Worm (Caenorhabditis elegans) whole organism, L2 larva: ENCODE results near the gene trpp-9.

Experiments used
- lin-39 ChIP-seq: fragments of 150-350 bp; optimal IDR thresholded peaks from 2 replicates; lab custom pipeline; 2014; ENCODE audit warnings: missing biosample characterization, missing genetic modification reagents, missing genetic modification characterization
- skn-1 ChIP-seq: sonication (generic microtip); optimal IDR thresholded peaks from 2 replicates; lab custom pipeline; 2017; ENCODE audit warnings: missing biosample characterization, missing genetic modification characterization
- unc-62 ChIP-seq: fragments of 150-350 bp; optimal IDR thresholded peaks from 2 replicates; lab custom pipeline; 2014; ENCODE audit warnings: missing biosample characterization, missing genetic modification reagents, missing genetic modification characterization

DNA sequence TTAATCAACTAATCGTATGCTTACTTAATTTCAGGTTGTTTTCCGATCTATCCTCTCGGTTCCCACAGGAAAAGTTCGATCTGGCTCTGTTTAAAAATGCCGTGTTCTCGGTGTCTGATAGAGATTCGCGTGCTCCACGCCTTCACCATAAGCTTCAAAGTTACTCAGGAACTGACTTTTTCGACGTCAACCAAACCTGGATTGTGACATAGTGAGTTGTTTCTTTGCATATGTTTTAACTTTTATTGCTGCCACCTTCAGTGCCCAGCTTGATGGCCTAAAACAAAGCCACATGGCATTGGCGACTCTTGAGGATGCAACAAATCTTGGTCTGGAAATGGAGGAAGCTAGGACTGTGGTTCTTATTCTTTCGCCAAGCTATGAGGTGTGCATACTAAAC lies 22.2 kb downstream of the trpp-9 start:
- TF ChIP-seq skn-1 (tag; lab: Kevin White, UChicago) (no peak), lin-39 (tag; lab: Kevin White, UChicago) (no peak), unc-62 (GFP tag; lab: Kevin White, UChicago) (no peak)
